Fruit fly (Drosophila melanogaster) whole organism, embryonic: Measurements from ENCODE around the gene Ublcp1.

Experiments used
- Antp ChIP-seq: fragments of 200-800 bp; sonication (Bioruptor generic); optimal IDR thresholded peaks from 3 replicates; lab custom pipeline; 2016; ENCODE audit warnings: missing biosample characterization, missing genetic modification characterization
- Blimp-1 ChIP-seq: fragments of 200-800 bp; sonication (Bioruptor generic); optimal IDR thresholded peaks from 3 replicates; lab custom pipeline; 2018; ENCODE audit warnings: missing biosample characterization, missing genetic modification characterization, mild to moderate bottlenecking, moderate library complexity, missing genetic modification reagents
- CG11085 ChIP-seq: fragments of 200-800 bp; sonication (Bioruptor generic); IDR thresholded peaks from 2 replicates; pipeline ENCODE4 v1.3.6; 2022; ENCODE audit warnings: missing biosample characterization, missing genetic modification characterization
- CG11504 ChIP-seq: fragments of 200-800 bp; sonication (Bioruptor generic); optimal IDR thresholded peaks from 3 replicates; lab custom pipeline; 2019; ENCODE audit warnings: missing biosample characterization, mild to moderate bottlenecking, missing genetic modification characterization, moderate library complexity
- CG12236 ChIP-seq: fragments of 200-800 bp; sonication (Bioruptor generic); optimal IDR thresholded peaks from 2 replicates; lab custom pipeline; 2016; ENCODE audit warnings: missing biosample characterization, missing genetic modification characterization
- CG12391 ChIP-seq: fragments of 200-800 bp; sonication (Bioruptor generic); optimal IDR thresholded peaks from 3 replicates; lab custom pipeline; 2018; ENCODE audit warnings: missing biosample characterization, mild to moderate bottlenecking, missing genetic modification characterization, moderate library complexity
- CG13624 ChIP-seq: fragments of 200-800 bp; sonication (Bioruptor generic); optimal IDR thresholded peaks from 2 replicates; lab custom pipeline; 2016; ENCODE audit warnings: missing biosample characterization, missing genetic modification characterization
- CG13775 ChIP-seq: fragments of 200-800 bp; sonication (Bioruptor generic); optimal IDR thresholded peaks from 3 replicates; lab custom pipeline; 2017; ENCODE audit warnings: missing biosample characterization, mild to moderate bottlenecking, missing genetic modification characterization
- CG14014 ChIP-seq: fragments of 200-800 bp; sonication (Bioruptor generic); IDR thresholded peaks from 2 replicates; pipeline ENCODE4 v1.3.6; 2022; ENCODE audit warnings: missing biosample characterization, missing genetic modification characterization
- CG14441 ChIP-seq: fragments of 200-800 bp; sonication (Bioruptor generic); IDR thresholded peaks from 2 replicates; pipeline ENCODE4 v1.3.6; 2022; ENCODE audit warnings: missing biosample characterization, missing genetic modification characterization
- CG14710 ChIP-seq: fragments of 200-800 bp; sonication (Bioruptor generic); optimal IDR thresholded peaks from 3 replicates; lab custom pipeline; 2019; ENCODE audit warnings: missing biosample characterization, mild to moderate bottlenecking, missing genetic modification characterization, moderate library complexity
- CG16813 ChIP-seq: fragments of 200-800 bp; sonication (Bioruptor generic); IDR thresholded peaks from 3 replicates; pipeline ENCODE4 v1.3.6; 2022; ENCODE audit warnings: missing biosample characterization, missing genetic modification characterization; ENCODE audit not compliant: partially characterized antibody
- CG17568 ChIP-seq: fragments of 200-800 bp; sonication (Bioruptor generic); optimal IDR thresholded peaks from 2 replicates; lab custom pipeline; 2018; ENCODE audit warnings: missing biosample characterization, mild to moderate bottlenecking, missing genetic modification characterization, moderate library complexity
- CG17912 ChIP-seq: fragments of 200-800 bp; sonication (Bioruptor generic); optimal IDR thresholded peaks from 2 replicates; lab custom pipeline; 2018; ENCODE audit warnings: missing biosample characterization, mild to moderate bottlenecking, missing genetic modification characterization
- CG1832 ChIP-seq: fragments of 200-800 bp; sonication (Bioruptor generic); optimal IDR thresholded peaks from 2 replicates; lab custom pipeline; 2017; ENCODE audit warnings: missing biosample characterization, mild to moderate bottlenecking, missing genetic modification characterization, inconsistent platforms
- CG2199 ChIP-seq: fragments of 200-800 bp; sonication (Bioruptor generic); IDR thresholded peaks from 3 replicates; pipeline ENCODE4 v1.3.6; 2022; ENCODE audit warnings: missing biosample characterization, missing genetic modification characterization
- CG42726 ChIP-seq: fragments of 200-800 bp; sonication (Bioruptor generic); IDR thresholded peaks from 2 replicates; pipeline ENCODE4 v1.3.6; 2022; ENCODE audit warnings: missing biosample characterization, missing genetic modification characterization; ENCODE audit not compliant: partially characterized antibody
- CG4328 ChIP-seq: fragments of 200-800 bp; sonication (Bioruptor generic); optimal IDR thresholded peaks from 3 replicates; lab custom pipeline; 2017; ENCODE audit warnings: missing biosample characterization, missing genetic modification reagents, missing genetic modification characterization
- CG4617 ChIP-seq: fragments of 200-800 bp; sonication (Bioruptor generic); optimal IDR thresholded peaks from 3 replicates; lab custom pipeline; 2016; ENCODE audit warnings: missing biosample characterization, missing genetic modification characterization, borderline replicate concordance
- CG6765 ChIP-seq: fragments of 200-800 bp; sonication (Bioruptor generic); optimal IDR thresholded peaks from 3 replicates; lab custom pipeline; 2017; ENCODE audit warnings: missing biosample characterization, mild to moderate bottlenecking, missing genetic modification characterization
- CG8089 ChIP-seq: fragments of 200-800 bp; sonication (Bioruptor generic); optimal IDR thresholded peaks from 3 replicates; lab custom pipeline; 2016; ENCODE audit warnings: missing biosample characterization, missing genetic modification characterization
- CG8388 ChIP-seq: fragments of 200-800 bp; sonication (Bioruptor generic); optimal IDR thresholded peaks from 2 replicates; lab custom pipeline; 2019; ENCODE audit warnings: missing biosample characterization, mild to moderate bottlenecking, missing genetic modification characterization, moderate library complexity
- D19A ChIP-seq: fragments of 200-800 bp; optimal IDR thresholded peaks from 3 replicates; lab custom pipeline; 2019; ENCODE audit warnings: missing biosample characterization, mild to moderate bottlenecking, missing genetic modification characterization, moderate library complexity
- Drgx ChIP-seq: fragments of 200-800 bp; sonication (Bioruptor generic); IDR thresholded peaks from 2 replicates; pipeline ENCODE4 v1.3.6; 2022; ENCODE audit warnings: missing biosample characterization, missing genetic modification characterization
- Ets65A ChIP-seq: fragments of 200-800 bp; sonication (Bioruptor generic); peaks from one replicate; lab custom pipeline; 2016; ENCODE audit warnings: missing biosample characterization, missing genetic modification characterization
- Ets97D ChIP-seq: fragments of 200-800 bp; sonication (Bioruptor generic); optimal IDR thresholded peaks from 3 replicates; lab custom pipeline; 2016; ENCODE audit warnings: missing biosample characterization, missing genetic modification characterization
- Fer2 ChIP-seq: fragments of 200-800 bp; sonication (Bioruptor generic); optimal IDR thresholded peaks from 2 replicates; lab custom pipeline; 2018; ENCODE audit warnings: missing biosample characterization, mild to moderate bottlenecking, missing genetic modification characterization, moderate library complexity
- GATAe ChIP-seq: fragments of 200-800 bp; sonication (Bioruptor generic); conservative IDR thresholded peaks from 2 replicates; pipeline ENCODE4 v1.3.6; 2022; ENCODE audit warnings: missing biosample characterization, missing genetic modification characterization
- HHEX ChIP-seq: fragments of 200-800 bp; sonication (Bioruptor generic); optimal IDR thresholded peaks from 3 replicates; lab custom pipeline; 2017; ENCODE audit warnings: missing biosample characterization, mild to moderate bottlenecking, missing genetic modification characterization, missing genetic modification reagents
- Lhr ChIP-seq: fragments of 200-800 bp; sonication (Bioruptor generic); optimal IDR thresholded peaks from 3 replicates; lab custom pipeline; 2017; ENCODE audit warnings: mild to moderate bottlenecking, missing biosample characterization, missing genetic modification reagents, missing genetic modification characterization
- MBD-R2 ChIP-seq: fragments of 200-800 bp; sonication (Bioruptor generic); IDR thresholded peaks from 2 replicates; pipeline ENCODE4 v1.3.6; 2022; ENCODE audit warnings: missing biosample characterization, missing genetic modification characterization
- Nf-YA ChIP-seq: fragments of 200-800 bp; sonication (Bioruptor generic); IDR thresholded peaks from 2 replicates; pipeline ENCODE4 v1.3.6; 2022; ENCODE audit warnings: missing biosample characterization, missing genetic modification characterization
- Oli ChIP-seq: fragments of 200-800 bp; sonication (Bioruptor generic); optimal IDR thresholded peaks from 2 replicates; lab custom pipeline; 2018; ENCODE audit warnings: missing biosample characterization, mild to moderate bottlenecking, missing genetic modification characterization, moderate library complexity
- Rx ChIP-seq: fragments of 200-800 bp; sonication (Bioruptor generic); IDR thresholded peaks from 2 replicates; pipeline ENCODE4 v1.3.6; 2022; ENCODE audit warnings: missing biosample characterization, missing genetic modification characterization
- Trl ChIP-seq, 3 experiments: fragments of >200 bp in 2 of 3; fragments of 200-800 bp in 1 of 3; sonication (Bioruptor generic) in 1 of 3; optimal IDR thresholded peaks; 2 replicates in 1 of 3; 3 replicates in 2 of 3; lab custom pipeline; 2016 to 2017; ENCODE audit warnings: missing biosample characterization in 1 of 3, missing genetic modification characterization in 1 of 3
- az2 ChIP-seq: fragments of 200-800 bp; sonication (Bioruptor generic); optimal IDR thresholded peaks from 3 replicates; lab custom pipeline; 2016; ENCODE audit warnings: missing biosample characterization, missing genetic modification characterization
- dan ChIP-seq: fragments of 200-800 bp; sonication (Bioruptor generic); IDR thresholded peaks from 2 replicates; pipeline ENCODE4 v1.3.6; 2022; ENCODE audit warnings: missing biosample characterization, missing genetic modification characterization
- danr ChIP-seq: fragments of 200-800 bp; sonication (Bioruptor generic); IDR thresholded peaks from 2 replicates; pipeline ENCODE4 v1.3.6; 2022; ENCODE audit warnings: missing biosample characterization, missing genetic modification characterization
- ewg ChIP-seq: fragments of 200-800 bp; sonication (Bioruptor generic); optimal IDR thresholded peaks from 3 replicates; lab custom pipeline; 2017; ENCODE audit warnings: mild to moderate bottlenecking, missing biosample characterization, missing genetic modification reagents, missing genetic modification characterization
- ftz-f1 ChIP-seq: fragments of 200-800 bp; sonication (Bioruptor generic); optimal IDR thresholded peaks from 2 replicates; lab custom pipeline; 2016; ENCODE audit warnings: missing biosample characterization, missing genetic modification characterization
- fu2 ChIP-seq: fragments of 200-800 bp; sonication (Bioruptor generic); optimal IDR thresholded peaks from 2 replicates; lab custom pipeline; 2016; ENCODE audit warnings: missing biosample characterization, missing genetic modification characterization
- gce ChIP-seq: fragments of 200-800 bp; sonication (Bioruptor generic); IDR thresholded peaks from 3 replicates; pipeline ENCODE4 v1.3.6; 2022; ENCODE audit warnings: missing biosample characterization, missing genetic modification characterization
- ham ChIP-seq: fragments of 200-800 bp; sonication (Bioruptor generic); IDR thresholded peaks from 2 replicates; pipeline ENCODE4 v1.3.6; 2022; ENCODE audit warnings: missing biosample characterization, missing genetic modification characterization
- jigr1 ChIP-seq: fragments of 200-800 bp; sonication (Bioruptor generic); IDR thresholded peaks from 3 replicates; pipeline ENCODE4 v1.3.6; 2022; ENCODE audit warnings: missing biosample characterization, missing genetic modification characterization
- luna ChIP-seq: fragments of 200-800 bp; sonication (Bioruptor generic); optimal IDR thresholded peaks from 2 replicates; lab custom pipeline; 2016; ENCODE audit warnings: missing biosample characterization, missing genetic modification characterization
- nau ChIP-seq: fragments of 200-800 bp; sonication (Bioruptor generic); optimal IDR thresholded peaks from 3 replicates; lab custom pipeline; 2017; ENCODE audit warnings: missing biosample characterization, mild to moderate bottlenecking, missing genetic modification characterization, missing genetic modification reagents
- pros ChIP-seq: fragments of 200-800 bp; sonication (Bioruptor generic); optimal IDR thresholded peaks from 3 replicates; lab custom pipeline; 2019; ENCODE audit warnings: missing biosample characterization, mild to moderate bottlenecking, missing genetic modification characterization, moderate library complexity
- scrt ChIP-seq: fragments of 200-800 bp; sonication (Bioruptor generic); optimal IDR thresholded peaks from 2 replicates; lab custom pipeline; 2018; ENCODE audit warnings: missing biosample characterization, mild to moderate bottlenecking, missing genetic modification characterization, moderate library complexity
- tin ChIP-seq: fragments of 200-800 bp; sonication (Bioruptor generic); optimal IDR thresholded peaks from 3 replicates; lab custom pipeline; 2016; ENCODE audit warnings: missing biosample characterization, missing genetic modification characterization
- z ChIP-seq: fragments of 200-800 bp; sonication (Bioruptor generic); IDR thresholded peaks from 3 replicates; pipeline ENCODE4 v1.3.6; 2022; ENCODE audit warnings: missing biosample characterization, missing genetic modification characterization
- zf30C ChIP-seq: fragments of 200-800 bp; sonication (Bioruptor generic); optimal IDR thresholded peaks from 3 replicates; lab custom pipeline; 2018; ENCODE audit warnings: missing biosample characterization, mild to moderate bottlenecking, missing genetic modification characterization

Ublcp1 gene

DNA sequence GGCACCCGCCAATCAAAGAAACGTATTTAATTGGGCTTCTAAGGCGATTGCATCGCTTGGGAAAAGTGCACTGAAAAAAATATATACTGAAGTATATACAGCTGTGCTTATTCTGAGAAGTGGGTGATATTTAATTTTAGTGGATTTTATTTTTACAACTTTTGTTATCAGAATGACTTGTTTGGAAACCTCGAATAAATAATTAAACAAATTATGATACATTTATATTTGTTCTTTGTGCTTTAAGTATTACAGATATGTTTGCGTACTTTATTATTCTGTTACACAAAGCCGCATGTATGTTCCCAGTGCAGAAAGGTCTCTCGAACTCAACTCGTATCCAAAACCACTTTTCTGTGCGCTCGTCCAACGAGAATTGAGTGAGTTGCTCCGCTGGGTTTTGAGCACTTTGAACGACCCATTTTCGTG lies 12.6 kb upstream of the Ublcp1 start (continued):
- TF ChIP-seq ewg (GFP tag; lab: Kevin White, UChicago), result peak; percentile 55
- TF ChIP-seq CG6765 (GFP tag; lab: Kevin White, UChicago), result no peak
- TF ChIP-seq Fer2 (tag; lab: Kevin White, UChicago), result peak; percentile 36
- no peak for TF ChIP-seq Nf-YA (GFP tag; lab: Robert Waterston, UW)
- TF ChIP-seq Rx, result no peak
- no peak for TF ChIP-seq dan (GFP tag; lab: Robert Waterston, UW)
- no peak for TF ChIP-seq fu2 (GFP tag; lab: Kevin White, UChicago)
- TF ChIP-seq tin, result peak; percentile 66
- no peak for TF ChIP-seq ftz-f1
- TF ChIP-seq CG14014 (GFP tag; lab: Robert Waterston, UW), result peak; percentile 63
- TF ChIP-seq HHEX (GFP tag; lab: Kevin White, UChicago), result peak; percentile 58
- TF ChIP-seq Ets65A (GFP tag; lab: Kevin White, UChicago), result peak; percentile 95
- TF ChIP-seq CG8388 (GFP tag; lab: Kevin White, UChicago), result peak; percentile 84
- TF ChIP-seq CG14710 (tag; lab: Kevin White, UChicago), result peak; percentile 74
- TF ChIP-seq CG4328 (GFP tag; lab: Kevin White, UChicago), result peak; percentile 62
- TF ChIP-seq CG11504 (tag; lab: Kevin White, UChicago), result peak; percentile 89
- no peak for TF ChIP-seq CG17912 (GFP tag; lab: Kevin White, UChicago)
- peak; percentile 81 for TF ChIP-seq CG12391 (tag; lab: Kevin White, UChicago)
- TF ChIP-seq pros (GFP tag; lab: Kevin White, UChicago), result peak; percentile 84
- peak; percentile 2 for TF ChIP-seq CG4617 (GFP tag; lab: Kevin White, UChicago)
- peak; percentile 61; the same call in 1 of the 2 replicates for TF ChIP-seq CG14441 (GFP tag; lab: Robert Waterston, UW)
- no peak for TF ChIP-seq luna (GFP tag; lab: Kevin White, UChicago)
- peak; percentile 38 for TF ChIP-seq Lhr (GFP tag; lab: Kevin White, UChicago)
- no peak for TF ChIP-seq CG12236
- TF ChIP-seq CG16813 (GFP tag; lab: Robert Waterston, UW), result no peak
- TF ChIP-seq CG13775 (GFP tag; lab: Kevin White, UChicago), result peak; percentile 50
- peak; percentile 36; the same call in 1 of the 2 replicates for TF ChIP-seq danr (GFP tag; lab: Robert Waterston, UW)
- no peak for TF ChIP-seq CG13624 (GFP tag; lab: Kevin White, UChicago)
- peak; percentile 55 for TF ChIP-seq scrt
- TF ChIP-seq GATAe, result no peak
- no peak for TF ChIP-seq CG42726
- peak; percentile 57 for TF ChIP-seq zf30C (GFP tag; lab: Kevin White, UChicago)
- TF ChIP-seq D19A, result peak; percentile 70
- TF ChIP-seq CG17568 (GFP tag; lab: Kevin White, UChicago), result peak; percentile 41
- TF ChIP-seq Antp (GFP tag; lab: Kevin White, UChicago), result peak; percentile 44
- no peak for TF ChIP-seq jigr1 (GFP tag; lab: Robert Waterston, UW)
- TF ChIP-seq Blimp-1 (GFP tag; lab: Kevin White, UChicago), result peak; percentile 80
- TF ChIP-seq CG11085 (GFP tag; lab: Robert Waterston, UW), result no peak
- TF ChIP-seq gce (GFP tag; lab: Robert Waterston, UW), result no peak
- peak; percentile 85 for TF ChIP-seq Oli
- TF ChIP-seq az2 (GFP tag; lab: Kevin White, UChicago), result peak; percentile 77
- peak; percentile 20 for TF ChIP-seq CG8089
- TF ChIP-seq CG2199 (GFP tag; lab: Robert Waterston, UW), result no peak
- peak; percentile 87 for TF ChIP-seq Drgx (GFP tag; lab: Robert Waterston, UW)
- peak; percentile 71 for TF ChIP-seq nau
- no peak for TF ChIP-seq MBD-R2 (GFP tag; lab: Robert Waterston, UW)
- peak; percentile 10 for TF ChIP-seq Ets97D
- TF ChIP-seq CG1832 (GFP tag; lab: Kevin White, UChicago), result no peak
- TF ChIP-seq ham (GFP tag; lab: Robert Waterston, UW), result no peak
- TF ChIP-seq z (GFP tag; lab: Robert Waterston, UW), result peak; percentile 90
- no peak for TF ChIP-seq Trl (optimal IDR thresholded peaks at IDR 0.05; lab: Kevin White, UChicago)
- TF ChIP-seq Trl (GFP tag; optimal IDR thresholded peaks at IDR 0.05; lab: Kevin White, UChicago), result peak; percentile 57
